Worm (Caenorhabditis elegans) whole organism, L4/young adult: ENCODE data around the gene Y38E10A.17.

ENCODE experiments used
- W03F9.2 ChIP-seq: fragments of 150-350 bp; optimal IDR thresholded peaks from 2 replicates; lab custom pipeline; 2014; ENCODE audit warnings: missing biosample characterization, missing genetic modification characterization
- dao-5 ChIP-seq: sonication (generic microtip); optimal IDR thresholded peaks from 2 replicates; lab custom pipeline; 2016; ENCODE audit warnings: missing genotype, missing genetic modification characterization, moderate library complexity, missing compliant biosample characterization
- him-1 ChIP-seq: sonication (generic microtip); optimal IDR thresholded peaks from 2 replicates; lab custom pipeline; 2016; ENCODE audit warnings: missing genotype, missing genetic modification reagents, missing genetic modification characterization, missing compliant biosample characterization

Y38E10A.17 gene

DNA sequence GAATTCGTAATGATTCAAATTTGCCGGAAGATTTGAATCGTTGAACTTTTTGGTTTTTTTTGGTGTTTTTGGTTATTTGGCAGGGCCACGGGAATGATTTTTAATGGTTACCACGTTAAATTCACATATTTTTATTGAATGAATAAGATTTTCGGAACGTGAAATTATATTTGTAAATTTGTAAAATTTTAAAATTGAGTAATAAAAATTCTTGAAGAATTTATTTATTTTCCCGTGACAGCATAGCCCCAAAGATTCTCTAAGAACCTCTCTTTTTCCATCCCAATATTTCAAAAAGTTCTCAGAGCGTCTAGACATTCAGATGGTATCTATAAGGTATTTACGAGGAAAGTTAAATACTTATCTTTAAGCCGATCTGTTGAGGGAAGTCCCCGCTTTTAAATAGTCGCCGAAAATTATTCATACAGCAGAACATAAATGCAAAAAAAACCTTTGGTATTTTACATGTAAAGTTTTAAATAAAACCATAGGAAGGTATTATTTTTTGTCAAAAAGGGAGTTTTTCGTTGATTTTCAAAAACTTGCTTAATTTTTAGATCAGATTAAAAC lies at the start of gene Y38E10A.17:
TSS of gene Y38E10A.17 (minus strand) at position 51 of the 570 bp plus-strand sequence.
- TF ChIP-seq W03F9.2 (no peak), dao-5 (tag; lab: Kevin White, UChicago) (no peak), him-1 (tag; lab: Kevin White, UChicago) (no peak)

DNA sequence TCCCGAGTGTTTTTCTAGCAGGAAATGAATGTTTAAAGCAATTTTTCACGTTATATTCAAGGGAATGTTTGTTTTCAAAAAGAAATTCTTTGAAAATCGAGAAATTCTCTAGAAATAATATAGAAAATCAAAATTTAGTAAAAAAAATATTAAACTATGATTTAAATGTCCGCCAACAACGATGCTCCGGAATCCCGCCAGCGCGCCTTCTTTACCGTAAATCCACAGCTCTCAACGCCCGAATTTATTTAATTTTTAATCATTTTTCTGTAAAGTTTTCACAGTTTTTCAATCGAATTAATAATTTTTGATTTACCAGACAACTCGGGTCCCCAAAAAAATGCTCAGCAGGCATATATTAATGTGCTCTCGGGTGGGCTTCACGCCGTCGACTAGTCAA lies 45.0 kb upstream of the Y38E10A.17 start, which contains the start of the genes Y38E10A.33 and cox-10:
TSS of gene Y38E10A.33 (minus strand) at position 12 of the 400 bp plus-strand sequence.
TSS of gene cox-10 (plus strand) at position 320 of the 400 bp plus-strand sequence.
- no peak for TF ChIP-seq him-1 (tag; lab: Kevin White, UChicago)
- no peak for TF ChIP-seq W03F9.2
- no peak for TF ChIP-seq dao-5 (tag; lab: Kevin White, UChicago)

DNA sequence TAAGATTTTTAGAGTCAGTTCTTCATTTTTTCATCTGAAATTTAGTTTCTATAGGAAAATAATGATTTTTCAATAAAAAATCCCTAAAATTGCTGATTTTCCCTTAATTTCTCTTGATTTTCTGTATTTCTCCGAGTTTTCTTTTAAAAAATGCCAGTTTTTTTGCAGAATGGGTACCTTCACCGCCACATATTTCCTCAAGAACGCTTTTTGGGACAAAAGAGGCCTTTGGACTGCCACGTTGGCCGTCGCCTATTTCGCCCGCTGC lies 44.2 kb upstream of the Y38E10A.17 start, which contains the start of gene Y38E10A.24:
TSS of gene Y38E10A.24 (plus strand) at position 169 of the 268 bp plus-strand sequence.
- TF ChIP-seq him-1 (tag; lab: Kevin White, UChicago) = no peak
- no peak for TF ChIP-seq W03F9.2
- TF ChIP-seq dao-5 (tag; lab: Kevin White, UChicago) = no peak

ce11 chrII:12677975-12678866 lies 43.6 kb upstream of the Y38E10A.17 start:
- TF ChIP-seq him-1 (tag; lab: Kevin White, UChicago) (no peak), W03F9.2 (peak; percentile 84), dao-5 (tag; lab: Kevin White, UChicago) (no peak)

DNA sequence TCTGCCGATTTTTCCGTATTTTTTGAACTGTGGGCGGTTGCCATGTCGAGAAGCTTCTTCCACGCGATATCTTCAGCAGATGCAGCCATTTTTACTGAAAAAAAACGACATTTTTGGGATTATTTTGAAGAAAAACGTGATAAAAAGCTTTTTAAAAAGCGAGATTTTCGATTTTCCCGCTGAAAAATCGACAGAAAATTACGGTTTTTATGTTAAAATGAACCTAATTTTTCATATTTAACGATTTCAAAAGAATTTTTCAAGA lies 43.0 kb upstream of the Y38E10A.17 start, which contains the start of gene Y38E10A.22:
TSS of gene Y38E10A.22 (minus strand) at position 101 of the 265 bp plus-strand sequence.
- TF ChIP-seq W03F9.2 (no peak), him-1 (tag; lab: Kevin White, UChicago) (no peak), dao-5 (tag; lab: Kevin White, UChicago) (no peak)

ce11 chrII:12673311-12673710 lies 38.7 kb upstream of the Y38E10A.17 start:
- TF ChIP-seq him-1 (tag; lab: Kevin White, UChicago) (no peak), W03F9.2 (no peak), dao-5 (tag; lab: Kevin White, UChicago) (no peak)

DNA sequence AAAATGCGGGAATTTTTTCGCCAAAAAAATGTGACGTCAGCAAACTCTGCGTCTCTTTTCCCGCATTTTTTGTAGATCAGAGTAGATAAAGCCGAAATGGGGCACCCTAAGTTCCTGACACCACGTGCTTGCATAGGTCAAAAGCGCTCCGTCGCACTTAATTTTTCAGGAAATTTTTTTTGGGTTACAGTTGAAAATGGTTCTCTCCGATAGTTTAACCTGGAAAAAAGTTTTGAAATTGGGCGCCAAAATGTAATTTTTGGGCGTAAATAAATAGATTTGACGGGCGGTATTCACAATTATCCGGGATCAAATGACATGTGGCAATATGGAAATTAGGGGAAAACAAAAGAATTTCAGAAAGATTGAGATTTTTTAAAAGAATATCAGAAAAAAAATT lies 37.9 kb upstream of the Y38E10A.17 start:
- no peak for TF ChIP-seq W03F9.2
- TF ChIP-seq dao-5 (tag; lab: Kevin White, UChicago) = no peak
- no peak for TF ChIP-seq him-1 (tag; lab: Kevin White, UChicago)

ce11 chrII:12671892-12672291 lies 37.3 kb upstream of the Y38E10A.17 start:
- TF ChIP-seq W03F9.2 = no peak
- no peak for TF ChIP-seq dao-5 (tag; lab: Kevin White, UChicago)
- no peak for TF ChIP-seq him-1 (tag; lab: Kevin White, UChicago)

ce11 chrII:12670877-12671864 lies 36.6 kb upstream of the Y38E10A.17 start:
- TF ChIP-seq him-1 (tag; lab: Kevin White, UChicago) = no peak
- TF ChIP-seq dao-5 (tag; lab: Kevin White, UChicago) = no peak
- no peak for TF ChIP-seq W03F9.2

DNA sequence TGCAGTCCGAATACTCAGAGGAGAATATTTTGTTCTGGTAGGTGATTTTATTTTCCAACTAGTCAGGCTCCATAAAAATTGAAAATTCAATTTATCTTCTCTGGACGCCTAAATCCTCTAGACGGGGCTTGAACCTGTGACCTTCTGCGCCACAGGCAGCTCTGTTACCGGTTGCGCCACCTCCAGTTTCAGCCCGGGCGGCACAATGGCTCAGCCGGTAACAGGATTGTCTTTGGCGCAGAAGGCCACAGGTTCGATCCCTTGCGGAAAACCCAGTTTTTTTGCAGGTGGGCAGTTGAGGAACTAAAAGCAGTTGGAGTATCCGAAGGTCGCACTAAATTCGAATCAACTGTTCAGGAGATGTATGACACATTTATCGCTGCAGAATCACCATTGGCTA lies 35.3 kb upstream of the Y38E10A.17 start:
- TF ChIP-seq dao-5 (tag; lab: Kevin White, UChicago) (no peak), him-1 (tag; lab: Kevin White, UChicago) (no peak), W03F9.2 (no peak)

DNA sequence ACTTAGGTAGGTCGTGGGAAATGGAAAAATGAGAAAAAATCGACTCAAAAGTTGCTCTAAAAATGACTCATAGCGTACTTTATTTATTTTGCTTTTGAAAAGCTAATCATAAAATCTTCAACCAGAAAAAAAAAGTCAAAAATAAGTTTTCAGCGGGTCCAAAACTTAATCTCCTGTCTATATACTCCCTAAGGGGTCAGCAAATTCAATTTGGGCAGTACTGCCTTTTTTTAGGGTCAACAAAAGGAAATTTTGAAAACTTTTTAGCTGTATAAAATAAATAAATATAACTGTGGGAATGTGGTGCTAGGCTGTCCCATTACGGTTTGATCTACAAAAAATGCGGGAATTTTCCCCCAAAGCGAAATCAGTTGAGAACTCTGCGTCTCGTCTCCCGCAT lies 34.7 kb upstream of the Y38E10A.17 start:
- no peak for TF ChIP-seq W03F9.2
- no peak for TF ChIP-seq him-1 (tag; lab: Kevin White, UChicago)
- TF ChIP-seq dao-5 (tag; lab: Kevin White, UChicago) = no peak

ce11 chrII:12668874-12669273 lies 34.3 kb upstream of the Y38E10A.17 start:
- TF ChIP-seq him-1 (tag; lab: Kevin White, UChicago) (no peak), W03F9.2 (no peak), dao-5 (tag; lab: Kevin White, UChicago) (no peak)

DNA sequence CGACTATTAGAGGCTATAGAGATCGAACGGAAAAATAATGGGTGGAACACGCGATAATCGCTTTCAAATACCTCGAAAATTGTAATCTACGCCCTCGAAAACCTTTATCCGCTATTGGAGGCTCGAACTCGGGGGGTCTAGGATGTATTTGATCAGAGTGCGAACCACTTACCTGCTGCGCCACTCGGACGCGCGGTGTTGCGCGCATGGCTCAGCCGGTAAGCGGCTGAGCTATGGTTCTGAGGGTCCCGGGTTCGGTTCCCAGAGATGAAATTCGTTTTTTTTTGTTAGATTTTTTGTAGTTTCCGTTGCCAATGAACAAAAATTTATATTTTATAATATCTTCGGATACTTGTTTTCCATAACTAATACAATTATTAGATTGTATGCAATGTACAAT lies 33.5 kb upstream of the Y38E10A.17 start:
- TF ChIP-seq dao-5 (tag; lab: Kevin White, UChicago) (no peak), him-1 (tag; lab: Kevin White, UChicago) (no peak), W03F9.2 (no peak)
